Worm (Caenorhabditis elegans) whole organism, midembryonic: Measurements from ENCODE around the gene T07H3.8.

Experiments
- T22C8.4 ChIP-seq: fragments of 200-800 bp; sonication (Bioruptor generic); IDR thresholded peaks from 2 replicates; pipeline ENCODE4 v1.3.6; 2022; ENCODE audit warnings: missing genetic modification characterization, missing compliant biosample characterization
- flt-1 ChIP-seq: fragments of 200-800 bp; sonication (Bioruptor generic); IDR thresholded peaks from 2 replicates; pipeline ENCODE4 v1.3.6; 2022; ENCODE audit warnings: missing genetic modification characterization, missing compliant biosample characterization
- ztf-23 ChIP-seq: fragments of 200-800 bp; sonication (Bioruptor generic); IDR thresholded peaks from 2 replicates; pipeline ENCODE4 v1.3.6; 2022; ENCODE audit warnings: missing genetic modification reagents, missing genetic modification characterization, missing compliant biosample characterization
- ztf-29 ChIP-seq: fragments of 200-800 bp; sonication (Bioruptor generic); IDR thresholded peaks from 2 replicates; pipeline ENCODE4 v1.3.6; 2022; ENCODE audit warnings: missing genetic modification reagents, missing genetic modification characterization, missing compliant biosample characterization

ce11 chrII:1616382-1616781 is 30.0 kb downstream of the T07H3.8 start, which contains the start of gene fbxa-165:
- TF ChIP-seq flt-1 (GFP tag; lab: Robert Waterston, UW) (no peak), ztf-29 (no peak), ztf-23 (GFP tag; lab: Robert Waterston, UW) (no peak), T22C8.4 (no peak)
